Worm (Caenorhabditis elegans) whole organism, midembryonic: Measurements from ENCODE around the gene B0496.6.

Source experiments
- T22C8.4 ChIP-seq: fragments of 200-800 bp; sonication (Bioruptor generic); IDR thresholded peaks from 2 replicates; pipeline ENCODE4 v1.3.6; 2022; ENCODE audit warnings: missing genetic modification characterization, missing compliant biosample characterization
- cog-1 ChIP-seq: sonication (generic microtip); optimal IDR thresholded peaks from 2 replicates; lab custom pipeline; 2016; ENCODE audit warnings: missing genetic modification characterization, missing compliant biosample characterization
- flt-1 ChIP-seq: fragments of 200-800 bp; sonication (Bioruptor generic); IDR thresholded peaks from 2 replicates; pipeline ENCODE4 v1.3.6; 2022; ENCODE audit warnings: missing genetic modification characterization, missing compliant biosample characterization
- klf-2 ChIP-seq: fragments of 200-800 bp; sonication (Bioruptor generic); conservative IDR thresholded peaks from 2 replicates; pipeline ENCODE4 v1.3.6; 2022; ENCODE audit warnings: missing genetic modification reagents, missing genetic modification characterization, missing compliant biosample characterization
- med-1 ChIP-seq: sonication (generic microtip); optimal IDR thresholded peaks from 2 replicates; lab custom pipeline; 2017; ENCODE audit warnings: missing genetic modification characterization, mild to moderate bottlenecking, missing compliant biosample characterization, antibody characterized with exemption, missing genetic modification reagents; ENCODE audit not compliant: insufficient read depth
- ref-1 ChIP-seq: fragments of 200-800 bp; sonication (Bioruptor generic); conservative IDR thresholded peaks from 2 replicates; pipeline ENCODE4 v1.3.6; 2022; ENCODE audit warnings: missing genetic modification reagents, missing genetic modification characterization, missing compliant biosample characterization
- tab-1 ChIP-seq: fragments of 200-800 bp; sonication (Bioruptor generic); IDR thresholded peaks from 2 replicates; pipeline ENCODE4 v1.3.6; 2022; ENCODE audit warnings: missing genetic modification characterization, missing compliant biosample characterization
- ztf-23 ChIP-seq: fragments of 200-800 bp; sonication (Bioruptor generic); IDR thresholded peaks from 2 replicates; pipeline ENCODE4 v1.3.6; 2022; ENCODE audit warnings: missing genetic modification reagents, missing genetic modification characterization, missing compliant biosample characterization
- ztf-29 ChIP-seq: fragments of 200-800 bp; sonication (Bioruptor generic); IDR thresholded peaks from 2 replicates; pipeline ENCODE4 v1.3.6; 2022; ENCODE audit warnings: missing genetic modification reagents, missing genetic modification characterization, missing compliant biosample characterization

The B0496.6 gene

DNA sequence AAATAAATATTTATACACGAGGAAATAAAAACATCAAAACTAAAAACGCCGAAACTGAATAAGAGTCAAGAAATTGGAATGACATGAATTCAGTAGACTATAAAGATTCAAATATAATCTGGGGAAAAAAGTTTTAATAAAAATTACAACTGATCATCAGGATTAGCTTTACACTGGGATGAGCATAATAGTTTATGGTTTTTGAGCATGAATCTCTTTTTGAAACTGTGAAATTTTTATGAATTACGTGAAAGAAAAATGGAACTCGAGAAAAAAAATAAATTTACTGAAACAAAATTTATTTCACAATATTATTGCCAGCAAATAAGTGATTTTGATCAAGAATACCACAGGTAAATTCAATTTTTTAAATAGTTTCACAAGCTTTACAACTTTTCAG is 28.6 kb downstream of the B0496.6 start, which contains the start of gene B0496.2:
TSS of gene B0496.2 (plus strand) at position 301 of the 400 bp plus-strand sequence.
- TF ChIP-seq ztf-23, result no peak
- no peak for TF ChIP-seq tab-1 (GFP tag; lab: Robert Waterston, UW)
- no peak for TF ChIP-seq T22C8.4
- no peak for TF ChIP-seq ztf-29 (GFP tag; lab: Robert Waterston, UW)
- no peak for TF ChIP-seq klf-2 (GFP tag; lab: Robert Waterston, UW)
- no peak for TF ChIP-seq ref-1
- no peak for TF ChIP-seq med-1
- no peak for TF ChIP-seq flt-1 (GFP tag; lab: Robert Waterston, UW)
- TF ChIP-seq cog-1, result no peak

ce11 chrIV:7451345-7451744 is 32.4 kb downstream of the B0496.6 start, which contains the start of gene tes-1:
Gene tes-1, minus strand, starts transcription at chrIV:7451445.
- TF ChIP-seq T22C8.4, result no peak
- no peak for TF ChIP-seq flt-1 (GFP tag; lab: Robert Waterston, UW)
- TF ChIP-seq med-1, result no peak
- TF ChIP-seq cog-1, result no peak
- TF ChIP-seq ztf-23, result no peak
- TF ChIP-seq ztf-29 (GFP tag; lab: Robert Waterston, UW), result no peak
- TF ChIP-seq klf-2 (GFP tag; lab: Robert Waterston, UW), result no peak
- no peak for TF ChIP-seq tab-1 (GFP tag; lab: Robert Waterston, UW)
- no peak for TF ChIP-seq ref-1

ce11 chrIV:7453661-7454159 is 34.8 kb downstream of the B0496.6 start:
- TF ChIP-seq T22C8.4, result no peak
- TF ChIP-seq flt-1 (GFP tag; lab: Robert Waterston, UW), result no peak
- no peak for TF ChIP-seq med-1
- no peak for TF ChIP-seq klf-2 (GFP tag; lab: Robert Waterston, UW)
- TF ChIP-seq tab-1 (GFP tag; lab: Robert Waterston, UW), result no peak
- TF ChIP-seq ref-1, result no peak
- no peak for TF ChIP-seq cog-1
- no peak for TF ChIP-seq ztf-29 (GFP tag; lab: Robert Waterston, UW)
- no peak for TF ChIP-seq ztf-23

DNA sequence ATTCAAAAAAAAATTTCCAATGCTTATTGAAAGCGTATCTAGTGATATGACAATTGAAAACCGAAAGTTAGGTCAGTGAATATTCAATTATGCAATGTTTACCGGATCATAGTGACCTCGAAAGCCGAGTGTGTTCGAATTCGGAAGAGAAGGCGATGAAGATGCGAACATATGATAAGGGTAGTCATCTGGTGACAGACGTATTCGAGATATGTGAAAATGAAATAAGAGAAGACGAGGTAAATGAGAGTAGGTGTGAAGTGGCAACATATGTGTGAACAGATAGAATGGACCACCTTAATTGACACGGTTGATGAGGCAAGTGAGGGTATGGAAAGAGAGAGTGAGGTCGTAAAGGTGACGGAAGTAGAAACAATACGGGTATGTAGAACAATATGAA is 36.0 kb downstream of the B0496.6 start:
- TF ChIP-seq med-1 (no peak), ztf-29 (GFP tag; lab: Robert Waterston, UW) (peak; percentile 5; the same call in 1 of the 2 replicates)

- TF ChIP-seq flt-1 (GFP tag; lab: Robert Waterston, UW) (no peak), ref-1 (no peak), T22C8.4 (no peak), cog-1 (no peak), med-1 (no peak), klf-2 (GFP tag; lab: Robert Waterston, UW) (no peak), ztf-29 (GFP tag; lab: Robert Waterston, UW) (no peak), tab-1 (GFP tag; lab: Robert Waterston, UW) (no peak), ztf-23 (no peak)
These were observed 37.3 kb downstream of the B0496.6 start, which contains the start of gene F13B6.1 for ce11 chrIV:7456225-7456624. Gene F13B6.1, plus strand, starts transcription at chrIV:7456525.

ce11 chrIV:7460225-7460624 is 41.3 kb downstream of the B0496.6 start, which contains the start of gene F13B6.2:
Gene F13B6.2, minus strand, starts transcription at chrIV:7460325.
- TF ChIP-seq ref-1, result no peak

DNA sequence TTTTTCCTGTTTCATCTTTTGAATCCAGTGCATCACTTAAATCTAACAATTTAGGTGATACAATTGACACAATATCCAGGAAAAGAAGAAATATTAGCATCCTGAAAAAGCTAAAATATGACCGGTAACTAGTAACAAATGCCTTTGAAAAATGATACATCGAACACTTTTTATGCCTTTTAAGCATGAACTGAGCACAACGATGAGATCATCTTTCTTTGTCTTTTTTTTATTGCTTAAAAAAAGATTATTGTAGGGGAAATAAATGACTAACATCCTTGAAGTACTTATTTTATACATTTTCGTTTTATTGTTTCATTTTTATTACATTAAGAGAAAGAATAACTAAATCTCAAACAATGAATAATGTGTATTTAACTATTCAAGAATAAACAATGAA is 46.9 kb downstream of the B0496.6 start, which contains the start of gene F13B6.3:
TSS of gene F13B6.3 (minus strand) at position 101 of the 400 bp plus-strand sequence.
- TF ChIP-seq ztf-29 (GFP tag; lab: Robert Waterston, UW), result no peak
- TF ChIP-seq med-1, result no peak
- TF ChIP-seq ztf-23, result no peak
- TF ChIP-seq T22C8.4, result no peak

DNA sequence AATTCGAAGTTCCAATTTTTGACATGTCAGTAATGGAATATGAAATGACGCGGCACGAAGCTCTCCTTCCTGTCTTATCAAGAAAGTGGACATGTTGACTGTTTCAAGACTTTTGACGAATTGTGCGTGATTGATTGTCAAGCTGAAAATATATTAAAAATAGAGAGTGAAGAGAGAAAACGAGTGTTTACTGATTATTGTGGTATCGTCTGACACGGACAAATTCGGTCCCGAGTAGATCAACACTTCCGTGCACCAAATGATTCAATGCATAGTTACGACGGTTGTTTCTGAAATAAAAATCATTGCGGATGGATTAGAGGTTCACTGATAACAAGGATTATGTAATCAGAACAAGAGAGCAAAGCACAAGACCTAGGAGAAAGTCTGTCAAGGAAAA is 48.3 kb downstream of the B0496.6 start:
- no peak for TF ChIP-seq ztf-29 (GFP tag; lab: Robert Waterston, UW)
- TF ChIP-seq T22C8.4, result no peak
- TF ChIP-seq med-1, result no peak
- no peak for TF ChIP-seq ztf-23
- TF ChIP-seq flt-1 (GFP tag; lab: Robert Waterston, UW), result no peak
- no peak for TF ChIP-seq cog-1
- no peak for TF ChIP-seq tab-1 (GFP tag; lab: Robert Waterston, UW)
- TF ChIP-seq ref-1, result no peak
- no peak for TF ChIP-seq klf-2 (GFP tag; lab: Robert Waterston, UW)

DNA sequence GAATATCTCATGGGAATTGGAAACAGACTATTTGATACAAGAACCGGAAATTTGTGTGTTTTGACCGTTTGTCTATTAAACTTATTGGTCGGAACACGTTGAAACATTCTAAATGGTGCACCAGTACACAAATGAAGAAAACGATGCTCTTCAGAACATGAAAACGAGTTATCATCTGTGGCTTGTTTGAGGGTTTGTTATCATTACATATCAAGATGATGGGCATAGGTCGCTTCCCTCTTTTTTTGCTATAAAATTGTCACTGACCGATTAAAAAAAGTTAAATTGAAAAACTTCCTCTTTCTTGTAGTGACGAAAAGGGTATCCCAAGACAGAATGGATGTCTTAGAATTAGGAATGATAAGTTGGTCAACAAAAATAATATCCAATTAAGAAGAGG is 49.7 kb downstream of the B0496.6 start:
- no peak for TF ChIP-seq med-1
- no peak for TF ChIP-seq ztf-29 (GFP tag; lab: Robert Waterston, UW)
- no peak for TF ChIP-seq ref-1
- TF ChIP-seq cog-1, result no peak
- no peak for TF ChIP-seq klf-2 (GFP tag; lab: Robert Waterston, UW)
- no peak for TF ChIP-seq T22C8.4
- TF ChIP-seq tab-1 (GFP tag; lab: Robert Waterston, UW), result no peak
- no peak for TF ChIP-seq ztf-23
- TF ChIP-seq flt-1 (GFP tag; lab: Robert Waterston, UW), result no peak
